Worm (Caenorhabditis elegans) whole organism, early embryonic: ENCODE data around the gene Y73B6BL.27.

Experiments
- B0310.2 ChIP-seq: sonication (generic microtip); optimal IDR thresholded peaks from 2 replicates; lab custom pipeline; 2016; ENCODE audit warnings: mild to moderate bottlenecking, missing genetic modification characterization, missing compliant biosample characterization
- F13C5.2 ChIP-seq: sonication (generic microtip); optimal IDR thresholded peaks from 2 replicates; lab custom pipeline; 2017; ENCODE audit warnings: mild to moderate bottlenecking, missing genetic modification characterization, inconsistent platforms, missing compliant biosample characterization
- ama-1 ChIP-seq: fragments of 150-350 bp; optimal IDR thresholded peaks from 2 replicates; lab custom pipeline; 2014
- ceh-13 ChIP-seq: fragments of 200-800 bp; sonication (Bioruptor generic); optimal IDR thresholded peaks from 2 replicates; lab custom pipeline; 2018; ENCODE audit warnings: mild to moderate bottlenecking, missing genetic modification characterization, missing compliant biosample characterization
- ets-7 ChIP-seq: sonication (generic microtip); optimal IDR thresholded peaks from 2 replicates; lab custom pipeline; 2016; ENCODE audit warnings: missing genotype, missing genetic modification characterization, missing compliant biosample characterization
- flt-1 ChIP-seq: fragments of 200-800 bp; sonication (Bioruptor generic); IDR thresholded peaks from 2 replicates; pipeline ENCODE4 v1.3.6; 2022; ENCODE audit warnings: missing genetic modification characterization, missing compliant biosample characterization
- hmbx-1 ChIP-seq: sonication (generic microtip); optimal IDR thresholded peaks from 2 replicates; lab custom pipeline; 2016; ENCODE audit warnings: mild to moderate bottlenecking, missing genetic modification characterization, missing compliant biosample characterization
- hnd-1 ChIP-seq: sonication (generic microtip); optimal IDR thresholded peaks from 2 replicates; lab custom pipeline; 2016; ENCODE audit warnings: missing genetic modification characterization, missing compliant biosample characterization
- scrt-1 ChIP-seq: fragments of 200-800 bp; sonication (Bioruptor generic); IDR thresholded peaks from 2 replicates; pipeline ENCODE4 v1.3.6; 2022; ENCODE audit warnings: missing genetic modification characterization, missing compliant biosample characterization
- sea-1 ChIP-seq: fragments of 200-800 bp; sonication (Bioruptor generic); conservative IDR thresholded peaks from 2 replicates; pipeline ENCODE4 v1.3.6; 2022; ENCODE audit warnings: missing genetic modification characterization, missing compliant biosample characterization
- tbx-11 ChIP-seq: fragments of 200-800 bp; sonication (Bioruptor generic); IDR thresholded peaks from 2 replicates; pipeline ENCODE4 v1.3.6; 2022; ENCODE audit warnings: missing genetic modification characterization, missing compliant biosample characterization
- tra-4 ChIP-seq: sonication (generic microtip); optimal IDR thresholded peaks from 2 replicates; lab custom pipeline; 2017; ENCODE audit warnings: missing genetic modification characterization, missing compliant biosample characterization

DNA sequence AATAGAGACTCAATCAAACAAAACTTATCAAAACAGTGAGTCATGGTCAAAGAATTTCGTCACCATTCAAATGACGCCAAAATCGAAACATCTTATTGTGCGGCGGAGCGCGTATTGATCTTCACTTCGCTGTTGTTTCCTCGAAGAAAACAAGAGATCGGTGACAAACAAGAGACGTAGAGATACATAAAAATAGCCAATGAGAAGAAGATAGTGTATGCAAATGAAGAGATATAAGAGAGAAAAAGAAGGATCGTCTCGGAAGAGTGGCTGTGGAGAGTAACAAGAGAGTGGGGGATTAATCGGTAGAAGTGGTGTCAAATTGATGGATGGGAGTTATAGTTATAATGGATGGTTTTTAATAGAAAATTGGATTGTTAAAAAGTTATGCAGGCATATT is 1.7 kb upstream of the Y73B6BL.27 start:
- no peak for TF ChIP-seq tra-4 (tag; lab: Kevin White, UChicago)
- TF ChIP-seq ama-1 = no peak
- TF ChIP-seq ets-7 (tag; lab: Kevin White, UChicago) = no peak
- no peak for TF ChIP-seq tbx-11
- TF ChIP-seq sea-1 (GFP tag; lab: Robert Waterston, UW) = no peak
- no peak for TF ChIP-seq ceh-13 (GFP tag; lab: Kevin White, UChicago)
- no peak for TF ChIP-seq hnd-1 (tag; lab: Kevin White, UChicago)
- TF ChIP-seq B0310.2 (tag; lab: Kevin White, UChicago) = no peak
- no peak for TF ChIP-seq flt-1 (GFP tag; lab: Robert Waterston, UW)
- TF ChIP-seq hmbx-1 (tag; lab: Kevin White, UChicago) = no peak
- TF ChIP-seq scrt-1 (GFP tag; lab: Robert Waterston, UW) = no peak
- TF ChIP-seq F13C5.2 = peak; percentile 14
